Fruit fly (Drosophila melanogaster) whole organism, embryonic: Measurements from ENCODE around the gene CG3505.

Experiments used
- Adf1 ChIP-seq: fragments of 200-800 bp; sonication (Bioruptor generic); IDR thresholded peaks from 2 replicates; pipeline ENCODE4 v1.3.6; 2022; ENCODE audit warnings: missing biosample characterization, missing genetic modification characterization
- B-H2 ChIP-seq: fragments of 200-800 bp; sonication (Bioruptor generic); optimal IDR thresholded peaks from 2 replicates; lab custom pipeline; 2018; ENCODE audit warnings: missing biosample characterization, mild to moderate bottlenecking, missing genetic modification characterization
- BtbVII ChIP-seq: fragments of 200-800 bp; sonication (Bioruptor generic); optimal IDR thresholded peaks from 3 replicates; lab custom pipeline; 2017; ENCODE audit warnings: missing biosample characterization, mild to moderate bottlenecking, missing genetic modification characterization
- CG10654 ChIP-seq: fragments of 200-800 bp; sonication (Bioruptor generic); optimal IDR thresholded peaks from 2 replicates; lab custom pipeline; 2016; ENCODE audit warnings: missing biosample characterization, missing genetic modification characterization
- CG10979 ChIP-seq: fragments of 200-800 bp; sonication (Bioruptor generic); optimal IDR thresholded peaks from 2 replicates; lab custom pipeline; 2018; ENCODE audit warnings: missing biosample characterization, mild to moderate bottlenecking, missing genetic modification characterization, moderate library complexity
- CG11247 ChIP-seq: fragments of 200-800 bp; sonication (Bioruptor generic); IDR thresholded peaks from 2 replicates; pipeline ENCODE4 v1.3.6; 2022; ENCODE audit warnings: missing biosample characterization, missing genetic modification characterization
- CG11398 ChIP-seq: fragments of 200-800 bp; sonication (Bioruptor generic); optimal IDR thresholded peaks from 2 replicates; lab custom pipeline; 2016; ENCODE audit warnings: missing biosample characterization, missing genetic modification characterization
- CG11695 ChIP-seq: fragments of 200-800 bp; sonication (Bioruptor generic); IDR thresholded peaks from 3 replicates; pipeline ENCODE4 v1.3.6; 2022; ENCODE audit warnings: missing biosample characterization, missing genetic modification characterization
- CG12155 ChIP-seq: fragments of 200-800 bp; sonication (Bioruptor generic); optimal IDR thresholded peaks from 3 replicates; lab custom pipeline; 2016; ENCODE audit warnings: missing biosample characterization, missing genetic modification characterization
- CG12659 ChIP-seq: fragments of 200-800 bp; sonication (Bioruptor generic); optimal IDR thresholded peaks from 3 replicates; lab custom pipeline; 2017; ENCODE audit warnings: mild to moderate bottlenecking, missing biosample characterization, missing genetic modification reagents, missing genetic modification characterization
- CG1602 ChIP-seq: fragments of 200-800 bp; sonication (Bioruptor generic); optimal IDR thresholded peaks from 3 replicates; lab custom pipeline; 2016; ENCODE audit warnings: missing biosample characterization, missing genetic modification characterization
- CG1603 ChIP-seq: fragments of 200-800 bp; sonication (Bioruptor generic); optimal IDR thresholded peaks from 2 replicates; lab custom pipeline; 2019; ENCODE audit warnings: missing biosample characterization, mild to moderate bottlenecking, missing genetic modification characterization, moderate library complexity
- CG16813 ChIP-seq: fragments of 200-800 bp; sonication (Bioruptor generic); IDR thresholded peaks from 3 replicates; pipeline ENCODE4 v1.3.6; 2022; ENCODE audit warnings: missing biosample characterization, missing genetic modification characterization; ENCODE audit not compliant: partially characterized antibody
- CG17829 ChIP-seq: fragments of 200-800 bp; optimal IDR thresholded peaks from 2 replicates; lab custom pipeline; 2019; ENCODE audit warnings: missing biosample characterization, mild to moderate bottlenecking, missing genetic modification characterization, moderate library complexity
- CG31441 ChIP-seq: fragments of 200-800 bp; sonication (Bioruptor generic); IDR thresholded peaks from 2 replicates; pipeline ENCODE4 v1.3.6; 2022; ENCODE audit warnings: missing biosample characterization, missing genetic modification characterization
- CG32532 ChIP-seq: fragments of 200-800 bp; sonication (Bioruptor generic); IDR thresholded peaks from 2 replicates; pipeline ENCODE4 v1.3.6; 2022; ENCODE audit warnings: missing biosample characterization, missing genetic modification characterization
- CG4424 ChIP-seq: fragments of 200-800 bp; sonication (Bioruptor generic); optimal IDR thresholded peaks from 3 replicates; lab custom pipeline; 2016; ENCODE audit warnings: missing biosample characterization, missing genetic modification characterization
- CG6654 ChIP-seq: fragments of 200-800 bp; sonication (Bioruptor generic); optimal IDR thresholded peaks from 2 replicates; lab custom pipeline; 2017; ENCODE audit warnings: missing biosample characterization, mild to moderate bottlenecking, missing genetic modification characterization
- CG8089 ChIP-seq: fragments of 200-800 bp; sonication (Bioruptor generic); optimal IDR thresholded peaks from 3 replicates; lab custom pipeline; 2016; ENCODE audit warnings: missing biosample characterization, missing genetic modification characterization
- CG8944 ChIP-seq: fragments of 200-800 bp; sonication (Bioruptor generic); optimal IDR thresholded peaks from 3 replicates; lab custom pipeline; 2016; ENCODE audit warnings: missing biosample characterization, missing genetic modification characterization
- CG9215 ChIP-seq: fragments of 200-800 bp; sonication (Bioruptor generic); IDR thresholded peaks from 2 replicates; pipeline ENCODE4 v1.3.6; 2022; ENCODE audit warnings: missing biosample characterization, missing genetic modification characterization
- CG9876 ChIP-seq: fragments of 200-800 bp; sonication (Bioruptor generic); optimal IDR thresholded peaks from 2 replicates; lab custom pipeline; 2016; ENCODE audit warnings: missing biosample characterization, missing genetic modification characterization
- CG9932 ChIP-seq: fragments of 200-800 bp; sonication (Bioruptor generic); IDR thresholded peaks from 2 replicates; pipeline ENCODE4 v1.3.6; 2022; ENCODE audit warnings: missing biosample characterization, missing genetic modification characterization
- Chrac-16 ChIP-seq: fragments of 200-800 bp; sonication (Bioruptor generic); optimal IDR thresholded peaks from 3 replicates; lab custom pipeline; 2016; ENCODE audit warnings: missing biosample characterization, missing genetic modification characterization
- CkIIα-i1 ChIP-seq: fragments of 200-800 bp; sonication (Bioruptor generic); IDR thresholded peaks from 2 replicates; pipeline ENCODE4 v1.3.6; 2022; ENCODE audit warnings: missing biosample characterization, missing genetic modification characterization
- Deaf1 ChIP-seq: fragments of 200-800 bp; optimal IDR thresholded peaks from 3 replicates; lab custom pipeline; 2019; ENCODE audit warnings: missing biosample characterization, mild to moderate bottlenecking, missing genetic modification characterization, moderate library complexity
- Dek ChIP-seq: fragments of 200-800 bp; sonication (Bioruptor generic); optimal IDR thresholded peaks from 3 replicates; lab custom pipeline; 2019; ENCODE audit warnings: missing biosample characterization, mild to moderate bottlenecking, missing genetic modification characterization, moderate library complexity
- Hey ChIP-seq: fragments of 200-800 bp; sonication (Bioruptor generic); optimal IDR thresholded peaks from 3 replicates; lab custom pipeline; 2018; ENCODE audit warnings: missing biosample characterization, mild to moderate bottlenecking, missing genetic modification characterization
- Mad ChIP-seq: fragments of 200-800 bp; sonication (Bioruptor generic); optimal IDR thresholded peaks from 2 replicates; lab custom pipeline; 2016; ENCODE audit warnings: missing biosample characterization, missing genetic modification characterization
- NfI ChIP-seq: fragments of 200-800 bp; sonication (Bioruptor generic); optimal IDR thresholded peaks from 3 replicates; lab custom pipeline; 2018; ENCODE audit warnings: missing biosample characterization, mild to moderate bottlenecking, missing genetic modification characterization, moderate library complexity
- Ravus ChIP-seq: fragments of 200-800 bp; sonication (Bioruptor generic); IDR thresholded peaks from 2 replicates; pipeline ENCODE4 v1.3.6; 2022; ENCODE audit warnings: missing biosample characterization, missing genetic modification characterization
- Sry-β ChIP-seq: fragments of 200-800 bp; sonication (Bioruptor generic); optimal IDR thresholded peaks from 2 replicates; lab custom pipeline; 2018; ENCODE audit warnings: missing biosample characterization, mild to moderate bottlenecking, missing genetic modification characterization, moderate library complexity
- TFAM ChIP-seq: fragments of 200-800 bp; sonication (Bioruptor generic); optimal IDR thresholded peaks from 2 replicates; lab custom pipeline; 2017; ENCODE audit warnings: missing biosample characterization, missing genetic modification characterization, inconsistent platforms
- ara ChIP-seq: fragments of 200-800 bp; sonication (Bioruptor generic); IDR thresholded peaks from 2 replicates; pipeline ENCODE4 v1.3.6; 2022; ENCODE audit warnings: missing biosample characterization, missing genetic modification characterization
- cg ChIP-seq: fragments of 200-800 bp; sonication (Bioruptor generic); optimal IDR thresholded peaks from 3 replicates; lab custom pipeline; 2019; ENCODE audit warnings: missing biosample characterization, mild to moderate bottlenecking, missing genetic modification characterization, moderate library complexity
- chn ChIP-seq: fragments of 200-800 bp; sonication (Bioruptor generic); optimal IDR thresholded peaks from 2 replicates; lab custom pipeline; 2016; ENCODE audit warnings: missing biosample characterization, missing genetic modification characterization
- crol ChIP-seq: fragments of 200-800 bp; sonication (Bioruptor generic); IDR thresholded peaks from 2 replicates; pipeline ENCODE4 v1.3.6; 2022; ENCODE audit warnings: missing biosample characterization, missing genetic modification characterization
- dimm ChIP-seq: fragments of 200-800 bp; sonication (Bioruptor generic); IDR thresholded peaks from 2 replicates; pipeline ENCODE4 v1.3.6; 2022; ENCODE audit warnings: missing biosample characterization, missing genetic modification characterization
- dmrt99B ChIP-seq: fragments of 200-800 bp; sonication (Bioruptor generic); optimal IDR thresholded peaks from 2 replicates; lab custom pipeline; 2018; ENCODE audit warnings: missing biosample characterization, mild to moderate bottlenecking, missing genetic modification characterization, moderate library complexity
- ems ChIP-seq: fragments of 200-800 bp; sonication (Bioruptor generic); optimal IDR thresholded peaks from 3 replicates; lab custom pipeline; 2016; ENCODE audit warnings: missing biosample characterization, missing genetic modification characterization
- ewg ChIP-seq: fragments of 200-800 bp; sonication (Bioruptor generic); optimal IDR thresholded peaks from 3 replicates; lab custom pipeline; 2017; ENCODE audit warnings: mild to moderate bottlenecking, missing biosample characterization, missing genetic modification reagents, missing genetic modification characterization
- fru ChIP-seq: fragments of >200 bp; optimal IDR thresholded peaks from 2 replicates; lab custom pipeline; 2017
- her ChIP-seq: fragments of 200-800 bp; sonication (Bioruptor generic); optimal IDR thresholded peaks from 2 replicates; lab custom pipeline; 2016; ENCODE audit warnings: missing biosample characterization, missing genetic modification characterization
- insv ChIP-seq, 2 experiments: fragments of 200-800 bp; sonication (Bioruptor generic); optimal IDR thresholded peaks; 3 replicates each; lab custom pipeline; 2016 to 2018; ENCODE audit warnings: missing biosample characterization in 2 of 2, missing genetic modification characterization in 2 of 2
- lov ChIP-seq, 2 experiments: fragments of 200-800 bp in 1 of 2; fragments of >200 bp in 1 of 2; sonication (Bioruptor generic) in 1 of 2; IDR thresholded peaks in 1 of 2; optimal IDR thresholded peaks in 1 of 2; 2 replicates in 1 of 2; 3 replicates in 1 of 2; pipeline versions ENCODE4 v1.3.6 to Lab custom; 2017 to 2022; ENCODE audit warnings: missing biosample characterization in 1 of 2, missing genetic modification characterization in 1 of 2
- pho ChIP-seq: fragments of 200-800 bp; sonication (Bioruptor generic); optimal IDR thresholded peaks from 2 replicates; lab custom pipeline; 2016; ENCODE audit warnings: missing biosample characterization, missing genetic modification characterization
- pita ChIP-seq: fragments of 200-800 bp; sonication (Bioruptor generic); optimal IDR thresholded peaks from 2 replicates; lab custom pipeline; 2017; ENCODE audit warnings: missing biosample characterization, mild to moderate bottlenecking, missing genetic modification characterization
- pros ChIP-seq: fragments of 200-800 bp; sonication (Bioruptor generic); optimal IDR thresholded peaks from 3 replicates; lab custom pipeline; 2019; ENCODE audit warnings: missing biosample characterization, mild to moderate bottlenecking, missing genetic modification characterization, moderate library complexity
- slp2 ChIP-seq: fragments of 200-800 bp; sonication (Bioruptor generic); optimal IDR thresholded peaks from 2 replicates; lab custom pipeline; 2016; ENCODE audit warnings: missing biosample characterization, missing genetic modification characterization
- tio ChIP-seq: fragments of 200-800 bp; sonication (Bioruptor generic); optimal IDR thresholded peaks from 2 replicates; lab custom pipeline; 2017; ENCODE audit warnings: missing biosample characterization, missing genetic modification characterization, inconsistent platforms
- wek ChIP-seq: fragments of 200-800 bp; sonication (Bioruptor generic); optimal IDR thresholded peaks from 3 replicates; lab custom pipeline; 2018; ENCODE audit warnings: missing biosample characterization, mild to moderate bottlenecking, missing genetic modification characterization, moderate library complexity

Gene CG3505

dm6 chr3R:14672915-14673314 is 15.7 kb downstream of the CG3505 start (continued):
- no peak for TF ChIP-seq ara (GFP tag; lab: Robert Waterston, UW)
- no peak for TF ChIP-seq CG1602 (GFP tag; lab: Kevin White, UChicago)
- TF ChIP-seq Adf1 (GFP tag; lab: Robert Waterston, UW), result no peak
- TF ChIP-seq CG17829 (tag; lab: Kevin White, UChicago), result peak; percentile 4
- no peak for TF ChIP-seq Hey
- TF ChIP-seq tio (GFP tag; lab: Kevin White, UChicago), result no peak
- 0 out of 3 replicates have a peak, but pooled peaks have one; percentile 9 for TF ChIP-seq CG11695
- TF ChIP-seq insv (GFP tag; optimal IDR thresholded peaks at IDR 0.05; lab: Kevin White, UChicago), result no peak
- no peak for TF ChIP-seq her (GFP tag; lab: Kevin White, UChicago)
- no peak for TF ChIP-seq NfI (GFP tag; lab: Kevin White, UChicago)
- TF ChIP-seq TFAM (GFP tag; lab: Kevin White, UChicago), result no peak
- no peak for TF ChIP-seq Mad (GFP tag; lab: Kevin White, UChicago)
- no peak for TF ChIP-seq Dek (tag; lab: Kevin White, UChicago)
- TF ChIP-seq CG10979 (tag; lab: Kevin White, UChicago), result no peak
- TF ChIP-seq CG16813 (GFP tag; lab: Robert Waterston, UW), result no peak
- no peak for TF ChIP-seq CG11398 (GFP tag; lab: Kevin White, UChicago)
- TF ChIP-seq Ravus (GFP tag; lab: Robert Waterston, UW), result no peak
- no peak for TF ChIP-seq ewg (GFP tag; lab: Kevin White, UChicago)
- TF ChIP-seq CG1603 (tag; lab: Kevin White, UChicago), result peak; percentile 12
- no peak for TF ChIP-seq CG31441 (GFP tag; lab: Robert Waterston, UW)

dm6 chr3R:14674762-14675161 is 17.5 kb downstream of the CG3505 start:
- TF ChIP-seq CG12659, result no peak
- no peak for TF ChIP-seq CkIIα-i1 (GFP tag; lab: Robert Waterston, UW)
- peak; percentile 36 for TF ChIP-seq CG10654 (GFP tag; lab: Kevin White, UChicago)
- no peak for TF ChIP-seq dimm (GFP tag; lab: Robert Waterston, UW)
- TF ChIP-seq Deaf1, result no peak
- TF ChIP-seq pros, result peak; percentile 16
- TF ChIP-seq ewg (GFP tag; lab: Kevin White, UChicago), result no peak
- peak; percentile 20 for TF ChIP-seq Sry-β (GFP tag; lab: Kevin White, UChicago)
- no peak for TF ChIP-seq BtbVII (GFP tag; lab: Kevin White, UChicago)
- no peak for TF ChIP-seq CG6654 (GFP tag; lab: Kevin White, UChicago)
- peak; percentile 47 for TF ChIP-seq CG12155 (GFP tag; lab: Kevin White, UChicago)
- TF ChIP-seq cg, result no peak
- TF ChIP-seq dmrt99B (tag; lab: Kevin White, UChicago), result peak; percentile 65
- peak; percentile 60 for TF ChIP-seq chn
- no peak for TF ChIP-seq wek (GFP tag; lab: Kevin White, UChicago)
- no peak for TF ChIP-seq slp2 (GFP tag; lab: Kevin White, UChicago)
- TF ChIP-seq CG9215 (GFP tag; lab: Robert Waterston, UW), result no peak
- no peak for TF ChIP-seq CG8089 (GFP tag; lab: Kevin White, UChicago)
- peak; percentile 60 for TF ChIP-seq Chrac-16 (GFP tag; lab: Kevin White, UChicago)
- TF ChIP-seq CG4424 (GFP tag; lab: Kevin White, UChicago), result peak; percentile 81
- TF ChIP-seq lov (optimal IDR thresholded peaks at IDR 0.05; lab: Kevin White, UChicago), result no peak
- 0 out of 3 replicates have a peak, but pooled peaks have one; percentile 84 for TF ChIP-seq lov (GFP tag; IDR thresholded peaks at IDR 0.05; lab: Robert Waterston, UW)
- TF ChIP-seq pho, result no peak
- TF ChIP-seq CG11247 (GFP tag; lab: Robert Waterston, UW), result no peak
- no peak for TF ChIP-seq B-H2 (GFP tag; lab: Kevin White, UChicago)
- no peak for TF ChIP-seq crol (GFP tag; lab: Robert Waterston, UW)
- TF ChIP-seq CG32532 (GFP tag; lab: Robert Waterston, UW), result no peak
- TF ChIP-seq ems (GFP tag; lab: Kevin White, UChicago), result no peak
- TF ChIP-seq CG9876 (GFP tag; lab: Kevin White, UChicago), result no peak
- no peak for TF ChIP-seq CG8944 (GFP tag; lab: Kevin White, UChicago)
- no peak for TF ChIP-seq pita
- TF ChIP-seq CG9932 (GFP tag; lab: Robert Waterston, UW), result no peak
- TF ChIP-seq fru (lab: Kevin White, UChicago), result no peak
